Worm (Caenorhabditis elegans) whole organism, L1 larva: ENCODE results near the gene acl-3.

Experiments used
- aha-1 ChIP-seq: fragments of 150-350 bp; optimal IDR thresholded peaks from 2 replicates; lab custom pipeline; 2014; ENCODE audit warnings: missing biosample characterization, missing genetic modification characterization
- aly-2 ChIP-seq: fragments of 150-350 bp; optimal IDR thresholded peaks from 2 replicates; lab custom pipeline; 2014; ENCODE audit warnings: missing biosample characterization, missing genetic modification characterization
- ceh-63 ChIP-seq: fragments of 200-800 bp; sonication (Bioruptor generic); optimal IDR thresholded peaks from 2 replicates; lab custom pipeline; 2018; ENCODE audit warnings: mild to moderate bottlenecking, missing genetic modification characterization, missing compliant biosample characterization
- ceh-8 ChIP-seq: fragments of 200-800 bp; sonication (Bioruptor generic); optimal IDR thresholded peaks from 2 replicates; lab custom pipeline; 2018; ENCODE audit warnings: mild to moderate bottlenecking, missing genetic modification characterization, moderate library complexity, missing compliant biosample characterization
- ceh-82 ChIP-seq, 3 experiments: fragments of 150-350 bp in 1 of 3; sonication (generic microtip) in 2 of 3; optimal IDR thresholded peaks; 2 replicates each; lab custom pipeline; 2014 to 2017; ENCODE audit warnings: missing biosample characterization in 3 of 3, missing genetic modification characterization in 3 of 3
- ceh-88 ChIP-seq: fragments of 200-800 bp; sonication (Bioruptor generic); IDR thresholded peaks from 2 replicates; pipeline ENCODE4 v1.3.6; 2022; ENCODE audit warnings: missing genetic modification characterization, missing compliant biosample characterization
- dsc-1 ChIP-seq: sonication (generic microtip); optimal IDR thresholded peaks from 2 replicates; lab custom pipeline; 2016; ENCODE audit warnings: mild to moderate bottlenecking, missing genetic modification characterization, missing compliant biosample characterization
- efl-3 ChIP-seq: fragments of 200-800 bp; sonication (Bioruptor generic); optimal IDR thresholded peaks from 2 replicates; lab custom pipeline; 2018; ENCODE audit warnings: mild to moderate bottlenecking, missing genetic modification characterization, missing compliant biosample characterization
- egl-13 ChIP-seq: sonication (generic microtip); optimal IDR thresholded peaks from 2 replicates; lab custom pipeline; 2016; ENCODE audit warnings: missing genotype, missing genetic modification reagents, missing genetic modification characterization, missing compliant biosample characterization
- egl-27 ChIP-seq, 2 experiments: fragments of 150-350 bp in 1 of 2; sonication (generic microtip); optimal IDR thresholded peaks; 3 replicates each; lab custom pipeline; 2017 to 2018; ENCODE audit warnings: missing biosample characterization in 2 of 2, missing genetic modification characterization in 2 of 2, missing genetic modification reagents in 2 of 2
- elt-2 ChIP-seq: sonication (generic microtip); optimal IDR thresholded peaks from 2 replicates; lab custom pipeline; 2016; ENCODE audit warnings: missing genetic modification characterization, mild to moderate bottlenecking, inconsistent platforms, missing compliant biosample characterization, missing genetic modification reagents
- ets-5 ChIP-seq: fragments of 200-800 bp; sonication (Bioruptor generic); IDR thresholded peaks from 2 replicates; pipeline ENCODE4 v1.3.6; 2022; ENCODE audit warnings: missing genetic modification characterization, missing compliant biosample characterization
- fkh-4 ChIP-seq: sonication (generic microtip); optimal IDR thresholded peaks from 2 replicates; lab custom pipeline; 2016; ENCODE audit warnings: missing compliant biosample characterization, missing genetic modification characterization, borderline replicate concordance
- fkh-8 ChIP-seq: sonication (generic microtip); optimal IDR thresholded peaks from 2 replicates; lab custom pipeline; 2016; ENCODE audit warnings: mild to moderate bottlenecking, missing genetic modification characterization, missing compliant biosample characterization
- hlh-17 ChIP-seq: fragments of 200-800 bp; sonication (Bioruptor generic); optimal IDR thresholded peaks from 2 replicates; lab custom pipeline; 2018; ENCODE audit warnings: missing genetic modification characterization, mild to moderate bottlenecking, missing compliant biosample characterization, moderate library complexity, borderline replicate concordance
- irx-1 ChIP-seq: sonication (generic microtip); optimal IDR thresholded peaks from 2 replicates; lab custom pipeline; 2016; ENCODE audit warnings: missing genetic modification characterization, missing compliant biosample characterization
- isw-1 ChIP-seq: fragments of 200-800 bp; sonication (Bioruptor generic); IDR thresholded peaks from 2 replicates; pipeline ENCODE4 v1.3.6; 2022; ENCODE audit warnings: missing genetic modification characterization, missing compliant biosample characterization
- jun-1 ChIP-seq: fragments of 150-350 bp; optimal IDR thresholded peaks from 2 replicates; lab custom pipeline; 2014; ENCODE audit warnings: missing biosample characterization, missing genetic modification reagents, missing genetic modification characterization
- lin-13 ChIP-seq: fragments of 150-350 bp; optimal IDR thresholded peaks from 2 replicates; lab custom pipeline; 2014; ENCODE audit warnings: missing biosample characterization, missing genetic modification reagents, missing genetic modification characterization
- lin-15B ChIP-seq: fragments of 150-350 bp; sonication (generic microtip); optimal IDR thresholded peaks from 3 replicates; lab custom pipeline; 2014; ENCODE audit warnings: missing biosample characterization, missing genetic modification characterization
- lsy-2 ChIP-seq, 2 experiments: fragments of 150-350 bp; optimal IDR thresholded peaks; 2 replicates each; lab custom pipeline; 2014; ENCODE audit warnings: missing biosample characterization in 2 of 2, missing genetic modification characterization in 2 of 2
- mdl-1 ChIP-seq, 2 experiments: fragments of 150-350 bp; optimal IDR thresholded peaks; 2 replicates each; lab custom pipeline; 2014 to 2017; ENCODE audit warnings: missing biosample characterization in 2 of 2, missing genetic modification characterization in 2 of 2, inconsistent platforms in 1 of 2
- mef-2 ChIP-seq: fragments of 150-350 bp; optimal IDR thresholded peaks from 2 replicates; lab custom pipeline; 2014; ENCODE audit warnings: missing biosample characterization, missing genetic modification characterization
- mep-1 ChIP-seq: fragments of 150-350 bp; optimal IDR thresholded peaks from 2 replicates; lab custom pipeline; 2014; ENCODE audit warnings: missing biosample characterization, missing genetic modification characterization
- nhr-11 ChIP-seq: fragments of 150-350 bp; optimal IDR thresholded peaks from 2 replicates; lab custom pipeline; 2014; ENCODE audit warnings: missing biosample characterization, missing genetic modification characterization
- nhr-19 ChIP-seq: fragments of 200-800 bp; sonication (Bioruptor generic); conservative IDR thresholded peaks from 2 replicates; pipeline ENCODE4 v1.3.6; 2022; ENCODE audit warnings: missing genetic modification characterization, missing compliant biosample characterization
- nhr-28 ChIP-seq: fragments of 150-350 bp; optimal IDR thresholded peaks from 2 replicates; lab custom pipeline; 2014; ENCODE audit warnings: missing biosample characterization, missing genetic modification characterization
- nhr-47 ChIP-seq: sonication (generic microtip); optimal IDR thresholded peaks from 2 replicates; lab custom pipeline; 2016; ENCODE audit warnings: mild to moderate bottlenecking, missing genetic modification characterization, moderate library complexity, missing compliant biosample characterization
- nhr-71 ChIP-seq: sonication (generic microtip); optimal IDR thresholded peaks from 2 replicates; lab custom pipeline; 2016; ENCODE audit warnings: mild to moderate bottlenecking, missing genetic modification characterization, moderate library complexity, missing compliant biosample characterization
- nhr-76 ChIP-seq: sonication (generic microtip); optimal IDR thresholded peaks from 2 replicates; lab custom pipeline; 2017; ENCODE audit warnings: missing biosample characterization, missing genetic modification characterization
- nhr-77 ChIP-seq: fragments of 150-350 bp; optimal IDR thresholded peaks from 2 replicates; lab custom pipeline; 2014; ENCODE audit warnings: missing biosample characterization, missing genetic modification characterization
- nhr-84 ChIP-seq: sonication (generic microtip); optimal IDR thresholded peaks from 2 replicates; lab custom pipeline; 2017; ENCODE audit warnings: missing biosample characterization, missing genetic modification characterization
- nhr-90 ChIP-seq: sonication (generic microtip); optimal IDR thresholded peaks from 2 replicates; lab custom pipeline; 2016; ENCODE audit warnings: mild to moderate bottlenecking, missing genetic modification characterization, missing compliant biosample characterization; ENCODE audit not compliant: poor library complexity
- pax-3 ChIP-seq: fragments of 200-800 bp; sonication (Bioruptor generic); optimal IDR thresholded peaks from 2 replicates; lab custom pipeline; 2018; ENCODE audit warnings: mild to moderate bottlenecking, missing genetic modification characterization, moderate library complexity, missing compliant biosample characterization
- skn-1 ChIP-seq: fragments of 150-350 bp; optimal IDR thresholded peaks from 2 replicates; lab custom pipeline; 2014; ENCODE audit warnings: missing biosample characterization, missing genetic modification characterization
- snpc-4 ChIP-seq: fragments of 150-350 bp; optimal IDR thresholded peaks from 2 replicates; lab custom pipeline; 2014; ENCODE audit warnings: missing biosample characterization, missing genetic modification characterization
- snu-23 ChIP-seq: sonication (generic microtip); optimal IDR thresholded peaks from 2 replicates; lab custom pipeline; 2016; ENCODE audit warnings: missing genetic modification characterization, missing compliant biosample characterization
- sox-4 ChIP-seq: sonication (generic microtip); optimal IDR thresholded peaks from 2 replicates; lab custom pipeline; 2016; ENCODE audit warnings: missing genetic modification characterization, missing compliant biosample characterization
- sptf-1 ChIP-seq: fragments of 150-350 bp; optimal IDR thresholded peaks from 2 replicates; lab custom pipeline; 2014; ENCODE audit warnings: missing biosample characterization, missing genetic modification characterization
- sup-37 ChIP-seq: fragments of 200-800 bp; sonication (Bioruptor generic); optimal IDR thresholded peaks from 2 replicates; lab custom pipeline; 2018; ENCODE audit warnings: mild to moderate bottlenecking, missing genetic modification characterization, missing compliant biosample characterization
- swsn-7 ChIP-seq: sonication (generic microtip); optimal IDR thresholded peaks from 2 replicates; lab custom pipeline; 2016; ENCODE audit warnings: missing genetic modification characterization, missing compliant biosample characterization
- tlp-1 ChIP-seq: fragments of 150-350 bp; optimal IDR thresholded peaks from 2 replicates; lab custom pipeline; 2014; ENCODE audit warnings: missing biosample characterization, missing genetic modification characterization
- unc-30 ChIP-seq: sonication (generic microtip); optimal IDR thresholded peaks from 2 replicates; lab custom pipeline; 2017; ENCODE audit warnings: missing biosample characterization, missing genetic modification characterization
- unc-86 ChIP-seq: sonication (generic microtip); optimal IDR thresholded peaks from 2 replicates; lab custom pipeline; 2016; ENCODE audit warnings: missing genetic modification characterization, missing compliant biosample characterization
- unc-98 ChIP-seq: fragments of 200-800 bp; sonication (Bioruptor generic); IDR thresholded peaks from 2 replicates; pipeline ENCODE4 v1.3.6; 2022; ENCODE audit warnings: missing genetic modification characterization, missing compliant biosample characterization
- xbp-1 ChIP-seq: sonication (generic microtip); optimal IDR thresholded peaks from 2 replicates; lab custom pipeline; 2016; ENCODE audit warnings: missing genetic modification characterization, missing compliant biosample characterization
- zip-4 ChIP-seq: fragments of 200-800 bp; sonication (Bioruptor generic); optimal IDR thresholded peaks from 2 replicates; lab custom pipeline; 2018; ENCODE audit warnings: mild to moderate bottlenecking, missing genetic modification characterization, moderate library complexity, missing compliant biosample characterization

acl-3 gene

DNA sequence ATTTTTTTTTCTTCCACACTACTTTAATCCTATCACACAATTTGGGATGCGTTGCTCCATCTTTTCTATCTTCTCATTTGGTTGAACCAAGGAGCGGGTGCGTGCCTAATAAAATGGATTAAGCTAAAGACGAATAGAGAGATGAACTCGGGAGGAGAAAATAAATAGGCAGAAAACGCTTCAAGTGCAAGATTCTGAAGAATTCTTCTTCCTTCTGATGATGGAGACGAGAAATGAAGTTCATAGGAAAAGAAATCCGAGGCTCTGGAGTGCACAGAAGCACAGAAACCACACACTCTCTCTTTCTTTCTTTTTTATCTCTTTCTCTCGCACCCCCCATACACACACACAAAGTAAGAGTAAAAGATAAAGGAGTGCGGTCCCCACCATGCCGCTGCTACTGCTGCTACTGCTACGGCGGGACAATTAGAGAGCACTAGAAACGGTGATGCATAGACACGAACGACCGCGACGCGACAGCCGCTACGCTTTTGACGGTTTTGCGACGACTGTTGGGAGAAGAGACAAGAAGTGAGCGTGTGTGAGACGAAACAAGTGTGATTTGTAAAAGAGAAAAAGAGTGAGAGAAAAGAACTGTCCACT lies 40.3 kb upstream of the acl-3 start (continued):
- TF ChIP-seq unc-98 (GFP tag; lab: Robert Waterston, UW) (no peak), hlh-17 (no peak), snu-23 (GFP tag; lab: Kevin White, UChicago) (peak; percentile 88), fkh-4 (tag; lab: Kevin White, UChicago) (no peak), snpc-4 (tag; lab: Kevin White, UChicago) (peak; percentile 31), lin-13 (GFP tag; lab: Kevin White, UChicago) (peak; percentile 71), swsn-7 (peak; percentile 74), nhr-84 (no peak), efl-3 (no peak), fkh-8 (tag; lab: Kevin White, UChicago) (peak; percentile 29), egl-27 (tag; optimal IDR thresholded peaks at IDR 0.05; lab: Kevin White, UChicago) (peak in 1 of 2 experiments; percentile 72), nhr-76 (no peak), ceh-88 (GFP tag; lab: Robert Waterston, UW) (no peak), pax-3 (tag; lab: Kevin White, UChicago) (no peak), ceh-82 (tag; optimal IDR thresholded peaks at IDR 0.05; lab: Kevin White, UChicago) (peak; percentile 35 to 86 (median 66)), aly-2 (tag; lab: Kevin White, UChicago) (no peak), mdl-1 (tag; optimal IDR thresholded peaks at IDR 0.05; lab: Kevin White, UChicago) (peak in 1 of 2 experiments; percentile 80), nhr-28 (tag; lab: Kevin White, UChicago) (no peak), mep-1 (peak; percentile 80), jun-1 (peak; percentile 42), lin-15B (tag; lab: Kevin White, UChicago) (no peak), ets-5 (GFP tag; lab: Robert Waterston, UW) (no peak), lsy-2 (tag; optimal IDR thresholded peaks at IDR 0.05; lab: Kevin White, UChicago) (peak; percentile 60 to 85), ceh-8 (no peak), elt-2 (tag; lab: Kevin White, UChicago) (peak; percentile 85), ceh-63 (GFP tag; lab: Kevin White, UChicago) (no peak), unc-30 (tag; lab: Kevin White, UChicago) (no peak), isw-1 (GFP tag; lab: Robert Waterston, UW) (no peak; the same call in 1 of the 2 replicates), nhr-77 (tag; lab: Kevin White, UChicago) (peak; percentile 87), sup-37 (GFP tag; lab: Kevin White, UChicago) (no peak), zip-4 (GFP tag; lab: Kevin White, UChicago) (no peak), tlp-1 (tag; lab: Kevin White, UChicago) (no peak), dsc-1 (tag; lab: Kevin White, UChicago) (peak; percentile 62), egl-13 (tag; lab: Kevin White, UChicago) (peak; percentile 62), nhr-71 (peak; percentile 87), irx-1 (peak; percentile 25), mef-2 (tag; lab: Kevin White, UChicago) (peak; percentile 9), nhr-19 (GFP tag; lab: Robert Waterston, UW) (peak; percentile 65), aha-1 (tag; lab: Kevin White, UChicago) (no peak), nhr-47 (tag; lab: Kevin White, UChicago) (peak; percentile 65), sptf-1 (tag; lab: Kevin White, UChicago) (no peak), xbp-1 (peak; percentile 64), sox-4 (tag; lab: Kevin White, UChicago) (no peak), nhr-90 (tag; lab: Kevin White, UChicago) (peak; percentile 77), nhr-11 (tag; lab: Kevin White, UChicago) (no peak), skn-1 (peak; percentile 60), unc-86 (tag; lab: Kevin White, UChicago) (peak; percentile 58)
